Worm (Caenorhabditis elegans): ENCODE data around the gene B0302.4.

Gene B0302.4

ce11 chrX:17151160-17151711 is 25.3 kb downstream of the B0302.4 start, which contains the start of gene mdt-1.2 (continued):
- peak; percentile 99 for TF ChIP-seq F16B12.6 (tag; optimal IDR thresholded peaks at IDR 0.05)
- no peak for TF ChIP-seq lin-39 (tag; optimal IDR thresholded peaks at IDR 0.05)
- TF ChIP-seq egl-13 (tag; optimal IDR thresholded peaks at IDR 0.05): peak; percentile 65
- no peak for TF ChIP-seq vab-15 (tag; optimal IDR thresholded peaks at IDR 0.05)
- no peak for TF ChIP-seq ces-1 (GFP tag; optimal IDR thresholded peaks at IDR 0.05)
- no peak for TF ChIP-seq efl-3 (GFP tag; optimal IDR thresholded peaks at IDR 0.05)
- TF ChIP-seq pag-3 (tag; optimal IDR thresholded peaks at IDR 0.05; ENCODE audit: borderline replicate concordance, insufficient read depth): no peak
- TF ChIP-seq fkh-4 (tag; optimal IDR thresholded peaks at IDR 0.05; ENCODE audit: borderline replicate concordance): no peak
- TF ChIP-seq aly-2 (tag; optimal IDR thresholded peaks at IDR 0.05): no peak
- no peak for TF ChIP-seq fkh-10 (GFP tag; optimal IDR thresholded peaks at IDR 0.05)
- TF ChIP-seq nhr-85 (tag): peak; percentile 73
- peak; percentile 46 to 77 for TF ChIP-seq lin-35 (GFP tag; optimal IDR thresholded peaks at IDR 0.05)
- no peak for TF ChIP-seq ceh-63 (GFP tag; optimal IDR thresholded peaks at IDR 0.05)
- TF ChIP-seq hlh-17 (GFP tag; optimal IDR thresholded peaks at IDR 0.05; ENCODE audit: borderline replicate concordance): no peak
- no peak for TF ChIP-seq alr-1 (tag; optimal IDR thresholded peaks at IDR 0.05; ENCODE audit: borderline replicate concordance)
- TF ChIP-seq aha-1 (tag; optimal IDR thresholded peaks at IDR 0.05): no peak
- no peak for TF ChIP-seq ets-5 (GFP tag; IDR thresholded peaks at IDR 0.05)
- no peak for TF ChIP-seq hlh-4 (tag; optimal IDR thresholded peaks at IDR 0.05)
- TF ChIP-seq mef-2 (tag; optimal IDR thresholded peaks at IDR 0.05): no peak
- peak; percentile 40 for TF ChIP-seq irx-1 (tag; optimal IDR thresholded peaks at IDR 0.05)
- peak; percentile 39; the same call in 1 of the 2 replicates for TF ChIP-seq grh-1 (GFP tag; IDR thresholded peaks at IDR 0.05)
- TF ChIP-seq nhr-19 (GFP tag; conservative IDR thresholded peaks at IDR 0.05): peak; percentile 77
- TF ChIP-seq nhr-71 (tag; optimal IDR thresholded peaks at IDR 0.05): peak; percentile 87
- TF ChIP-seq fkh-8 (tag; optimal IDR thresholded peaks at IDR 0.05): peak; percentile 49
- peak; percentile 67 to 75 for TF ChIP-seq efl-1 (optimal IDR thresholded peaks at IDR 0.05)
- peak; percentile 53 to 96 for TF ChIP-seq efl-1 (GFP tag; optimal IDR thresholded peaks at IDR 0.05 in 1 of 2)
- no peak for TF ChIP-seq sup-37 (GFP tag; optimal IDR thresholded peaks at IDR 0.05)
- no peak for TF ChIP-seq mab-9 (GFP tag; IDR thresholded peaks at IDR 0.05)
- TF ChIP-seq C04F5.9 (tag; optimal IDR thresholded peaks at IDR 0.05): peak; percentile 68
- TF ChIP-seq elt-2 (tag; optimal IDR thresholded peaks at IDR 0.05): peak; percentile 34
- no peak for TF ChIP-seq pax-3 (tag; optimal IDR thresholded peaks at IDR 0.05)
- no peak for TF ChIP-seq nhr-28 (tag; optimal IDR thresholded peaks at IDR 0.05)
- no peak for TF ChIP-seq hpl-2 (GFP tag; optimal IDR thresholded peaks at IDR 0.05)
- peak; percentile 95 for TF ChIP-seq mep-1 (tag; optimal IDR thresholded peaks at IDR 0.05)
- no peak for TF ChIP-seq egl-27 (tag; optimal IDR thresholded peaks at IDR 0.05)
- peak; percentile 68 to 81 (median 77) for TF ChIP-seq ceh-82 (tag; optimal IDR thresholded peaks at IDR 0.05)
- TF ChIP-seq lir-3 (tag; optimal IDR thresholded peaks at IDR 0.05; ENCODE audit: poor library complexity): peak; percentile 48
- TF ChIP-seq lin-15B (tag; optimal IDR thresholded peaks at IDR 0.05): no peak
- no peak for TF ChIP-seq nhr-11 (tag; optimal IDR thresholded peaks at IDR 0.05)
- TF ChIP-seq C34B4.2 (tag; optimal IDR thresholded peaks at IDR 0.05): no peak
- TF ChIP-seq dpl-1 (GFP tag; optimal IDR thresholded peaks at IDR 0.05): peak; percentile 61 to 72 (median 65)
- peak in 1 of 2 experiments; percentile 52 for TF ChIP-seq ztf-11 (tag; optimal IDR thresholded peaks at IDR 0.05)
- TF ChIP-seq blmp-1 (tag; optimal IDR thresholded peaks at IDR 0.05): peak; percentile 71
- peak; percentile 93 for TF ChIP-seq unc-130 (tag; optimal IDR thresholded peaks at IDR 0.05)
- peak; percentile 83 for TF ChIP-seq rnt-1 (tag; optimal IDR thresholded peaks at IDR 0.05)
- peak; percentile 79 for TF ChIP-seq snpc-4 (tag; optimal IDR thresholded peaks at IDR 0.05)
- peak in 1 of 2 experiments; percentile 86 for TF ChIP-seq mdl-1 (tag; optimal IDR thresholded peaks at IDR 0.05)
- no peak for TF ChIP-seq nhr-12 (tag; optimal IDR thresholded peaks at IDR 0.05)
- no peak for TF ChIP-seq tlp-1 (tag; optimal IDR thresholded peaks at IDR 0.05)
- peak; percentile 70 for TF ChIP-seq dsc-1 (tag; optimal IDR thresholded peaks at IDR 0.05)
- no peak for TF ChIP-seq pqm-1 (tag; optimal IDR thresholded peaks at IDR 0.05)
- peak; percentile 86 for TF ChIP-seq nhr-20 (tag; optimal IDR thresholded peaks at IDR 0.05)
